Fruit fly (Drosophila melanogaster) whole organism, embryonic: ENCODE results near the gene Men.

Experiments used
- ATbp ChIP-seq: fragments of 200-800 bp; sonication (Bioruptor generic); optimal IDR thresholded peaks from 2 replicates; lab custom pipeline; 2017; ENCODE audit warnings: missing biosample characterization, mild to moderate bottlenecking, missing genetic modification characterization, missing genetic modification reagents
- BtbVII ChIP-seq: fragments of 200-800 bp; sonication (Bioruptor generic); optimal IDR thresholded peaks from 3 replicates; lab custom pipeline; 2017; ENCODE audit warnings: missing biosample characterization, mild to moderate bottlenecking, missing genetic modification characterization
- CG10209 ChIP-seq: fragments of 200-800 bp; sonication (Bioruptor generic); optimal IDR thresholded peaks from 3 replicates; lab custom pipeline; 2017; ENCODE audit warnings: missing biosample characterization, mild to moderate bottlenecking, missing genetic modification characterization, missing genetic modification reagents
- CG12659 ChIP-seq: fragments of 200-800 bp; sonication (Bioruptor generic); optimal IDR thresholded peaks from 3 replicates; lab custom pipeline; 2017; ENCODE audit warnings: mild to moderate bottlenecking, missing biosample characterization, missing genetic modification reagents, missing genetic modification characterization
- CG14710 ChIP-seq: fragments of 200-800 bp; sonication (Bioruptor generic); optimal IDR thresholded peaks from 3 replicates; lab custom pipeline; 2019; ENCODE audit warnings: missing biosample characterization, mild to moderate bottlenecking, missing genetic modification characterization, moderate library complexity
- CG15479 ChIP-seq: fragments of 200-800 bp; sonication (Bioruptor generic); optimal IDR thresholded peaks from 3 replicates; lab custom pipeline; 2019; ENCODE audit warnings: missing biosample characterization, mild to moderate bottlenecking, missing genetic modification characterization, moderate library complexity
- CG18599 ChIP-seq: fragments of 200-800 bp; sonication (Bioruptor generic); optimal IDR thresholded peaks from 3 replicates; lab custom pipeline; 2017; ENCODE audit warnings: missing biosample characterization, missing genetic modification characterization, mild to moderate bottlenecking, moderate library complexity, missing genetic modification reagents
- CG32532 ChIP-seq: fragments of 200-800 bp; sonication (Bioruptor generic); IDR thresholded peaks from 2 replicates; pipeline ENCODE4 v1.3.6; 2022; ENCODE audit warnings: missing biosample characterization, missing genetic modification characterization
- CG34224 ChIP-seq: fragments of 200-800 bp; sonication (Bioruptor generic); IDR thresholded peaks from 3 replicates; pipeline ENCODE4 v1.3.6; 2022; ENCODE audit warnings: missing biosample characterization, missing genetic modification characterization; ENCODE audit not compliant: partially characterized antibody
- CG3995 ChIP-seq: fragments of 200-800 bp; sonication (Bioruptor generic); optimal IDR thresholded peaks from 3 replicates; lab custom pipeline; 2016; ENCODE audit warnings: missing biosample characterization, missing genetic modification characterization
- CG4360 ChIP-seq: fragments of 200-800 bp; sonication (Bioruptor generic); IDR thresholded peaks from 2 replicates; pipeline ENCODE4 v1.3.6; 2022; ENCODE audit warnings: missing biosample characterization, missing genetic modification characterization
- CG4424 ChIP-seq: fragments of 200-800 bp; sonication (Bioruptor generic); optimal IDR thresholded peaks from 3 replicates; lab custom pipeline; 2016; ENCODE audit warnings: missing biosample characterization, missing genetic modification characterization
- CG6765 ChIP-seq: fragments of 200-800 bp; sonication (Bioruptor generic); optimal IDR thresholded peaks from 3 replicates; lab custom pipeline; 2017; ENCODE audit warnings: missing biosample characterization, mild to moderate bottlenecking, missing genetic modification characterization
- Dad ChIP-seq: fragments of 200-800 bp; sonication (Bioruptor generic); optimal IDR thresholded peaks from 3 replicates; lab custom pipeline; 2016; ENCODE audit warnings: missing biosample characterization, missing genetic modification characterization
- ERR ChIP-seq: fragments of 200-800 bp; sonication (Bioruptor generic); optimal IDR thresholded peaks from 2 replicates; lab custom pipeline; 2016; ENCODE audit warnings: missing biosample characterization, missing genetic modification characterization
- Fer2 ChIP-seq: fragments of 200-800 bp; sonication (Bioruptor generic); optimal IDR thresholded peaks from 2 replicates; lab custom pipeline; 2018; ENCODE audit warnings: missing biosample characterization, mild to moderate bottlenecking, missing genetic modification characterization, moderate library complexity
- Hr51 ChIP-seq, 2 experiments: fragments of 200-800 bp; sonication (Bioruptor generic); optimal IDR thresholded peaks; 2 replicates in 1 of 2; 3 replicates in 1 of 2; lab custom pipeline; 2016 to 2018; ENCODE audit warnings: missing biosample characterization in 2 of 2, missing genetic modification characterization in 2 of 2, mild to moderate bottlenecking in 1 of 2, moderate library complexity in 1 of 2
- Meics ChIP-seq: fragments of 200-800 bp; sonication (Bioruptor generic); optimal IDR thresholded peaks from 2 replicates; lab custom pipeline; 2017; ENCODE audit warnings: missing biosample characterization, mild to moderate bottlenecking, missing genetic modification characterization
- Neu2 ChIP-seq: fragments of 200-800 bp; sonication (Bioruptor generic); optimal IDR thresholded peaks from 3 replicates; lab custom pipeline; 2016; ENCODE audit warnings: missing biosample characterization, missing genetic modification characterization, borderline replicate concordance
- Oli ChIP-seq: fragments of 200-800 bp; sonication (Bioruptor generic); optimal IDR thresholded peaks from 2 replicates; lab custom pipeline; 2018; ENCODE audit warnings: missing biosample characterization, mild to moderate bottlenecking, missing genetic modification characterization, moderate library complexity
- Sox100B ChIP-seq: fragments of 200-800 bp; sonication (Bioruptor generic); optimal IDR thresholded peaks from 3 replicates; lab custom pipeline; 2018; ENCODE audit warnings: missing biosample characterization, mild to moderate bottlenecking, missing genetic modification characterization
- Spps ChIP-seq: fragments of 200-800 bp; sonication (Bioruptor generic); optimal IDR thresholded peaks from 2 replicates; lab custom pipeline; 2018; ENCODE audit warnings: missing biosample characterization, mild to moderate bottlenecking, missing genetic modification characterization
- ato ChIP-seq: fragments of 200-800 bp; sonication (Bioruptor generic); IDR thresholded peaks from 2 replicates; pipeline ENCODE4 v1.3.6; 2022; ENCODE audit warnings: missing biosample characterization, missing genetic modification characterization; ENCODE audit not compliant: partially characterized antibody
- btn ChIP-seq: fragments of 200-800 bp; sonication (Bioruptor generic); optimal IDR thresholded peaks from 2 replicates; lab custom pipeline; 2016; ENCODE audit warnings: missing biosample characterization, missing genetic modification characterization
- dmrt11E ChIP-seq: fragments of 200-800 bp; sonication (Bioruptor generic); optimal IDR thresholded peaks from 3 replicates; lab custom pipeline; 2018; ENCODE audit warnings: missing biosample characterization, mild to moderate bottlenecking, missing genetic modification characterization, moderate library complexity
- dmrt99B ChIP-seq: fragments of 200-800 bp; sonication (Bioruptor generic); optimal IDR thresholded peaks from 2 replicates; lab custom pipeline; 2018; ENCODE audit warnings: missing biosample characterization, mild to moderate bottlenecking, missing genetic modification characterization, moderate library complexity
- ewg ChIP-seq: fragments of 200-800 bp; sonication (Bioruptor generic); optimal IDR thresholded peaks from 3 replicates; lab custom pipeline; 2017; ENCODE audit warnings: mild to moderate bottlenecking, missing biosample characterization, missing genetic modification reagents, missing genetic modification characterization
- gem ChIP-seq: fragments of 200-800 bp; sonication (Bioruptor generic); optimal IDR thresholded peaks from 2 replicates; lab custom pipeline; 2019; ENCODE audit warnings: missing biosample characterization, mild to moderate bottlenecking, missing genetic modification characterization, moderate library complexity
- lbe ChIP-seq: fragments of 200-800 bp; sonication (Bioruptor generic); optimal IDR thresholded peaks from 2 replicates; lab custom pipeline; 2016; ENCODE audit warnings: missing biosample characterization, mild to moderate bottlenecking, missing genetic modification characterization
- lilli ChIP-seq: fragments of 200-800 bp; sonication (Bioruptor generic); optimal IDR thresholded peaks from 3 replicates; lab custom pipeline; 2016; ENCODE audit warnings: missing biosample characterization, missing genetic modification characterization
- lola ChIP-seq, 3 experiments: fragments of >200 bp in 2 of 3; fragments of 200-800 bp in 1 of 3; sonication (Bioruptor generic) in 1 of 3; optimal IDR thresholded peaks; 2 replicates each; lab custom pipeline; 2017 to 2019; ENCODE audit warnings: missing biosample characterization in 3 of 3, missing genetic modification characterization in 3 of 3, mild to moderate bottlenecking in 1 of 3, moderate library complexity in 1 of 3
- luna ChIP-seq: fragments of 200-800 bp; sonication (Bioruptor generic); optimal IDR thresholded peaks from 2 replicates; lab custom pipeline; 2016; ENCODE audit warnings: missing biosample characterization, missing genetic modification characterization
- nom ChIP-seq: fragments of 200-800 bp; sonication (Bioruptor generic); optimal IDR thresholded peaks from 2 replicates; lab custom pipeline; 2017; ENCODE audit warnings: missing biosample characterization, missing genetic modification characterization, mild to moderate bottlenecking, moderate library complexity, missing genetic modification reagents
- org-1 ChIP-seq: fragments of 200-800 bp; sonication (Bioruptor generic); optimal IDR thresholded peaks from 2 replicates; lab custom pipeline; 2017; ENCODE audit warnings: missing biosample characterization, missing genetic modification characterization
- sr ChIP-seq: fragments of 200-800 bp; sonication (Bioruptor generic); IDR thresholded peaks from 3 replicates; pipeline ENCODE4 v1.3.6; 2022; ENCODE audit warnings: missing biosample characterization, missing genetic modification characterization
- trem ChIP-seq: fragments of 200-800 bp; optimal IDR thresholded peaks from 3 replicates; lab custom pipeline; 2019; ENCODE audit warnings: missing biosample characterization, mild to moderate bottlenecking, missing genetic modification characterization, moderate library complexity
- unpg ChIP-seq: fragments of 200-800 bp; sonication (Bioruptor generic); optimal IDR thresholded peaks from 3 replicates; lab custom pipeline; 2018; ENCODE audit warnings: missing biosample characterization, mild to moderate bottlenecking, missing genetic modification characterization, moderate library complexity
- vnd ChIP-seq: fragments of 200-800 bp; sonication (Bioruptor generic); IDR thresholded peaks from 3 replicates; pipeline ENCODE4 v1.3.6; 2022; ENCODE audit warnings: missing biosample characterization, missing genetic modification characterization; ENCODE audit not compliant: partially characterized antibody

Men gene

DNA sequence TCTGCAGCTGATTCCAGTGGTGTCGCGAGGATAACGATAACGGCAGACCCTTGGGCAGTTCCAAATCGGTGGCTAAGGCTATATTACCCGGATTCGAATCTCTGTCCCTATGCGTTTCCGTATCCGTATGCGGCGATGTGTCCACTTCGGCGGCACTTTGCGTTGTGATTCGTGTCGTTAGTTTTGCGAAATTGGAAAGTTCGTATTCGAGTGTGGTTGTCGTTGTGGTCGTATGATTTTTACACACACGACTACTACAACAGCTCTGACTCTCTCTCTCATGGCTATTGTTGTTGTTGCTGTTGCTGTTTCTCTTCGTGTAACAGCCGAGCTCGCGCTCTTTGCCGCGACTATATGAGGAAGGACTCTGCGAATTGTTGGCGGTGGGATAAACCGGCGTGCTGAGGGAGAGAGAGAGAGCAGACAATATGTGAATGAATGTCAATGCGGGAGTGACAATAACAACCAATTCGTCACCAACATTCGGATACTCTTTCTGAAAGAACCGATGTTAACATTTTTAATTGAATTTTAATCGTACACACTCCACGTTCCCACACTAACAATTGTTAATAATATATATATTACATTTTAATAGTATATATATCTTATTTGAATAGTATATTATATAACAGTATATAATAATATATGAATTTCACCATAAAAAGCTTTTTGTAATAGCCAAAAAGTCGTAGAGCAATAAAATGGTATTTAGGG is 2.5 kb downstream of the Men start (continued):
- peak; percentile 24 for TF ChIP-seq CG12659
- TF ChIP-seq lola (GFP tag; optimal IDR thresholded peaks at IDR 0.05; lab: Kevin White, UChicago), result peak in 1 of 3 experiments; percentile 12
- TF ChIP-seq nom (GFP tag; lab: Kevin White, UChicago), result peak; percentile 71
- peak; percentile 11 for TF ChIP-seq lilli (GFP tag; lab: Kevin White, UChicago)
- TF ChIP-seq lbe (GFP tag; lab: Kevin White, UChicago), result peak; percentile 60
- peak in 1 of 2 experiments; percentile 67 for TF ChIP-seq Hr51 (GFP tag; optimal IDR thresholded peaks at IDR 0.05; lab: Kevin White, UChicago)
- TF ChIP-seq Sox100B (GFP tag; lab: Kevin White, UChicago), result peak; percentile 52
- TF ChIP-seq luna (GFP tag; lab: Kevin White, UChicago), result peak; percentile 35
- peak; percentile 33 for TF ChIP-seq Fer2
- TF ChIP-seq sr (GFP tag; lab: Robert Waterston, UW), result no peak
- peak; percentile 37; the same call in 1 of the 2 replicates for TF ChIP-seq ato
- peak; percentile 14 for TF ChIP-seq CG4424
- no peak for TF ChIP-seq Dad (GFP tag; lab: Kevin White, UChicago)
- peak; percentile 57 for TF ChIP-seq dmrt99B (tag; lab: Kevin White, UChicago)
- peak; percentile 69 for TF ChIP-seq gem (tag; lab: Kevin White, UChicago)
- peak; percentile 79 for TF ChIP-seq CG18599
- TF ChIP-seq BtbVII (GFP tag; lab: Kevin White, UChicago), result peak; percentile 36
- no peak for TF ChIP-seq CG3995 (GFP tag; lab: Kevin White, UChicago)
- TF ChIP-seq Meics (GFP tag; lab: Kevin White, UChicago), result peak; percentile 40
- TF ChIP-seq org-1 (GFP tag; lab: Kevin White, UChicago), result peak; percentile 18
- peak; percentile 55 for TF ChIP-seq unpg
- no peak for TF ChIP-seq vnd (GFP tag; lab: Robert Waterston, UW)
- TF ChIP-seq Oli (tag; lab: Kevin White, UChicago), result peak; percentile 36
- no peak for TF ChIP-seq Spps (tag; lab: Kevin White, UChicago)
- peak; percentile 24; the same call in 2 of the 3 replicates for TF ChIP-seq CG34224 (GFP tag; lab: Robert Waterston, UW)
- no peak for TF ChIP-seq btn
- TF ChIP-seq CG6765, result peak; percentile 11
- TF ChIP-seq CG10209 (GFP tag; lab: Kevin White, UChicago), result peak; percentile 2
- peak; percentile 9 for TF ChIP-seq ATbp (GFP tag; lab: Kevin White, UChicago)
- peak; percentile 41 for TF ChIP-seq ERR (GFP tag; lab: Kevin White, UChicago)
- peak; percentile 3 for TF ChIP-seq CG14710 (tag; lab: Kevin White, UChicago)
- peak; percentile 80 for TF ChIP-seq CG15479 (GFP tag; lab: Kevin White, UChicago)
- TF ChIP-seq ewg, result no peak
- no peak for TF ChIP-seq dmrt11E
- peak; percentile 81 for TF ChIP-seq CG4360 (GFP tag; lab: Robert Waterston, UW)
- TF ChIP-seq Neu2 (GFP tag; lab: Kevin White, UChicago), result peak; percentile 6
- TF ChIP-seq trem, result peak; percentile 17
- TF ChIP-seq CG32532 (GFP tag; lab: Robert Waterston, UW), result peak; percentile 53
